Fruit fly (Drosophila melanogaster) whole organism, embryonic: ENCODE results near the gene CG14329.
A peak's percentile ranks its signal among the peaks of the same experiment; 100 is the strongest.

Experiments
- Blimp-1 ChIP-seq: fragments of 200-800 bp; sonication (Bioruptor generic); optimal IDR thresholded peaks from 3 replicates; lab custom pipeline; 2018; ENCODE audit warnings: missing biosample characterization, missing genetic modification characterization, mild to moderate bottlenecking, moderate library complexity, missing genetic modification reagents
- CG11398 ChIP-seq: fragments of 200-800 bp; sonication (Bioruptor generic); optimal IDR thresholded peaks from 2 replicates; lab custom pipeline; 2016; ENCODE audit warnings: missing biosample characterization, missing genetic modification characterization
- CG12744 ChIP-seq: fragments of 200-800 bp; sonication (Bioruptor generic); optimal IDR thresholded peaks from 2 replicates; lab custom pipeline; 2016; ENCODE audit warnings: missing biosample characterization, missing genetic modification characterization
- CG12942 ChIP-seq: fragments of 200-800 bp; sonication (Bioruptor generic); optimal IDR thresholded peaks from 3 replicates; lab custom pipeline; 2016; ENCODE audit warnings: missing biosample characterization, missing genetic modification characterization
- CG13775 ChIP-seq: fragments of 200-800 bp; sonication (Bioruptor generic); optimal IDR thresholded peaks from 3 replicates; lab custom pipeline; 2017; ENCODE audit warnings: missing biosample characterization, mild to moderate bottlenecking, missing genetic modification characterization
- CG14860 ChIP-seq: fragments of 200-800 bp; sonication (Bioruptor generic); IDR thresholded peaks from 3 replicates; pipeline ENCODE4 v1.3.6; 2022; ENCODE audit warnings: missing biosample characterization, missing genetic modification characterization; ENCODE audit not compliant: partially characterized antibody
- CG1529 ChIP-seq: fragments of 200-800 bp; sonication (Bioruptor generic); optimal IDR thresholded peaks from 3 replicates; lab custom pipeline; 2018; ENCODE audit warnings: missing biosample characterization, missing genetic modification characterization
- CG1647 ChIP-seq: fragments of 200-800 bp; sonication (Bioruptor generic); optimal IDR thresholded peaks from 3 replicates; lab custom pipeline; 2016; ENCODE audit warnings: missing biosample characterization, missing genetic modification characterization
- CG17359 ChIP-seq: fragments of 200-800 bp; sonication (Bioruptor generic); optimal IDR thresholded peaks from 3 replicates; lab custom pipeline; 2018; ENCODE audit warnings: missing biosample characterization, mild to moderate bottlenecking, missing genetic modification characterization, moderate library complexity
- CG31365 ChIP-seq: fragments of 200-800 bp; sonication (Bioruptor generic); optimal IDR thresholded peaks from 2 replicates; lab custom pipeline; 2018; ENCODE audit warnings: missing biosample characterization, mild to moderate bottlenecking, missing genetic modification characterization
- CG3163 ChIP-seq: fragments of 200-800 bp; sonication (Bioruptor generic); optimal IDR thresholded peaks from 3 replicates; lab custom pipeline; 2016; ENCODE audit warnings: missing biosample characterization, missing genetic modification characterization
- CG32532 ChIP-seq: fragments of 200-800 bp; sonication (Bioruptor generic); IDR thresholded peaks from 2 replicates; pipeline ENCODE4 v1.3.6; 2022; ENCODE audit warnings: missing biosample characterization, missing genetic modification characterization
- CG3726 ChIP-seq: fragments of 200-800 bp; sonication (Bioruptor generic); IDR thresholded peaks from 3 replicates; pipeline ENCODE4, ENCODE4 v1.3.6; 2022; ENCODE audit warnings: missing biosample characterization, missing genetic modification characterization
- CG43689 ChIP-seq: fragments of 200-800 bp; sonication (Bioruptor generic); IDR thresholded peaks from 2 replicates; pipeline ENCODE4 v1.3.6; 2022; ENCODE audit warnings: missing biosample characterization, missing genetic modification characterization
- CG7786 ChIP-seq: fragments of 200-800 bp; sonication (Bioruptor generic); optimal IDR thresholded peaks from 2 replicates; lab custom pipeline; 2016; ENCODE audit warnings: missing biosample characterization, missing genetic modification characterization
- CG8388 ChIP-seq: fragments of 200-800 bp; sonication (Bioruptor generic); optimal IDR thresholded peaks from 2 replicates; lab custom pipeline; 2019; ENCODE audit warnings: missing biosample characterization, mild to moderate bottlenecking, missing genetic modification characterization, moderate library complexity
- CG9727 ChIP-seq: fragments of 200-800 bp; sonication (Bioruptor generic); optimal IDR thresholded peaks from 3 replicates; lab custom pipeline; 2017; ENCODE audit warnings: missing biosample characterization, mild to moderate bottlenecking, missing genetic modification characterization
- CG9876 ChIP-seq: fragments of 200-800 bp; sonication (Bioruptor generic); optimal IDR thresholded peaks from 2 replicates; lab custom pipeline; 2016; ENCODE audit warnings: missing biosample characterization, missing genetic modification characterization
- CTCF ChIP-seq: fragments of 200-800 bp; sonication (Bioruptor generic); optimal IDR thresholded peaks from 2 replicates; lab custom pipeline; 2017; ENCODE audit warnings: missing biosample characterization, mild to moderate bottlenecking, missing genetic modification characterization, moderate library complexity
- Dll ChIP-seq: fragments of 200-800 bp; sonication (Bioruptor generic); IDR thresholded peaks from 4 replicates; pipeline ENCODE4 v1.3.6; 2022; ENCODE audit warnings: missing biosample characterization, missing genetic modification characterization; ENCODE audit not compliant: partially characterized antibody
- Gug ChIP-seq: fragments of 200-800 bp; sonication (Bioruptor generic); IDR thresholded peaks from 4 replicates; pipeline ENCODE4 v1.3.6; 2022; ENCODE audit warnings: missing biosample characterization, missing genetic modification characterization
- HLH3B ChIP-seq: fragments of 200-800 bp; sonication (Bioruptor generic); IDR thresholded peaks from 2 replicates; pipeline ENCODE4 v1.3.6; 2022; ENCODE audit warnings: missing biosample characterization, missing genetic modification characterization
- Hey ChIP-seq: fragments of 200-800 bp; sonication (Bioruptor generic); optimal IDR thresholded peaks from 3 replicates; lab custom pipeline; 2018; ENCODE audit warnings: missing biosample characterization, mild to moderate bottlenecking, missing genetic modification characterization
- MTF-1 ChIP-seq: fragments of 200-800 bp; sonication (Bioruptor generic); optimal IDR thresholded peaks from 2 replicates; lab custom pipeline; 2018; ENCODE audit warnings: missing biosample characterization, mild to moderate bottlenecking, missing genetic modification characterization, borderline replicate concordance
- Scr ChIP-seq: fragments of 200-800 bp; sonication (Bioruptor generic); IDR thresholded peaks from 2 replicates; pipeline ENCODE4 v1.3.6; 2022; ENCODE audit warnings: missing biosample characterization, missing genetic modification characterization; ENCODE audit not compliant: partially characterized antibody
- Trl ChIP-seq, 3 experiments: fragments of >200 bp in 2 of 3; fragments of 200-800 bp in 1 of 3; sonication (Bioruptor generic) in 1 of 3; optimal IDR thresholded peaks; 2 replicates in 1 of 3; 3 replicates in 2 of 3; lab custom pipeline; 2016 to 2017; ENCODE audit warnings: missing biosample characterization in 1 of 3, missing genetic modification characterization in 1 of 3
- cad ChIP-seq: fragments of >200 bp; optimal IDR thresholded peaks from 2 replicates; lab custom pipeline; 2017; ENCODE audit warnings: missing biosample characterization, missing genetic modification characterization
- chif ChIP-seq, 2 experiments: fragments of 200-800 bp; sonication (Bioruptor generic); optimal IDR thresholded peaks; 3 replicates each; lab custom pipeline; 2016; ENCODE audit warnings: missing biosample characterization in 2 of 2, missing genetic modification characterization in 2 of 2
- chinmo ChIP-seq: fragments of 200-800 bp; sonication (Bioruptor generic); IDR thresholded peaks from 4 replicates; pipeline ENCODE4 v1.3.6; 2022; ENCODE audit warnings: missing biosample characterization, missing genetic modification characterization; ENCODE audit not compliant: partially characterized antibody
- ci ChIP-seq: fragments of 200-800 bp; sonication (Bioruptor generic); IDR thresholded peaks from 3 replicates; pipeline ENCODE4 v1.3.6; 2022; ENCODE audit warnings: missing biosample characterization, missing genetic modification characterization
- corto ChIP-seq: fragments of 200-800 bp; sonication (Bioruptor generic); optimal IDR thresholded peaks from 2 replicates; lab custom pipeline; 2016; ENCODE audit warnings: missing biosample characterization, mild to moderate bottlenecking, missing genetic modification characterization, moderate library complexity
- croc ChIP-seq: fragments of 200-800 bp; sonication (Bioruptor generic); conservative IDR thresholded peaks from 3 replicates; pipeline ENCODE4 v1.3.6; 2022; ENCODE audit warnings: missing biosample characterization, missing genetic modification characterization
- dysf ChIP-seq: fragments of 200-800 bp; sonication (Bioruptor generic); IDR thresholded peaks from 3 replicates; pipeline ENCODE4 v1.3.6; 2022; ENCODE audit warnings: missing biosample characterization, missing genetic modification characterization
- esg ChIP-seq: fragments of 200-800 bp; sonication (Bioruptor generic); conservative IDR thresholded peaks from 2 replicates; pipeline ENCODE4 v1.3.6; 2022; ENCODE audit warnings: missing biosample characterization, missing genetic modification characterization
- insv ChIP-seq, 2 experiments: fragments of 200-800 bp; sonication (Bioruptor generic); optimal IDR thresholded peaks; 3 replicates each; lab custom pipeline; 2016 to 2018; ENCODE audit warnings: missing biosample characterization in 2 of 2, missing genetic modification characterization in 2 of 2
- lola ChIP-seq, 3 experiments: fragments of >200 bp in 2 of 3; fragments of 200-800 bp in 1 of 3; sonication (Bioruptor generic) in 1 of 3; optimal IDR thresholded peaks; 2 replicates each; lab custom pipeline; 2017 to 2019; ENCODE audit warnings: missing biosample characterization in 3 of 3, missing genetic modification characterization in 3 of 3, mild to moderate bottlenecking in 1 of 3, moderate library complexity in 1 of 3
- p53 ChIP-seq: fragments of 200-800 bp; sonication (Bioruptor generic); optimal IDR thresholded peaks from 2 replicates; lab custom pipeline; 2016; ENCODE audit warnings: missing biosample characterization, missing genetic modification characterization
- pnt ChIP-seq: fragments of 200-800 bp; sonication (Bioruptor generic); optimal IDR thresholded peaks from 3 replicates; lab custom pipeline; 2016; ENCODE audit warnings: missing biosample characterization, missing genetic modification characterization
- rib ChIP-seq: fragments of 200-800 bp; sonication (Bioruptor generic); IDR thresholded peaks from 2 replicates; pipeline ENCODE4 v1.3.6; 2022; ENCODE audit warnings: missing biosample characterization, missing genetic modification characterization
- seq ChIP-seq: fragments of 200-800 bp; sonication (Bioruptor generic); IDR thresholded peaks from 2 replicates; pipeline ENCODE4 v1.3.6; 2022; ENCODE audit warnings: missing biosample characterization, missing genetic modification characterization
- shn ChIP-seq: fragments of 200-800 bp; sonication (Bioruptor generic); optimal IDR thresholded peaks from 3 replicates; lab custom pipeline; 2016; ENCODE audit warnings: missing biosample characterization, missing genetic modification characterization
- slp2 ChIP-seq: fragments of 200-800 bp; sonication (Bioruptor generic); optimal IDR thresholded peaks from 2 replicates; lab custom pipeline; 2016; ENCODE audit warnings: missing biosample characterization, missing genetic modification characterization
- stc ChIP-seq: fragments of 200-800 bp; sonication (Bioruptor generic); IDR thresholded peaks from 2 replicates; pipeline ENCODE4 v1.3.6; 2022; ENCODE audit warnings: missing biosample characterization, missing genetic modification characterization
- tio ChIP-seq: fragments of 200-800 bp; sonication (Bioruptor generic); optimal IDR thresholded peaks from 2 replicates; lab custom pipeline; 2017; ENCODE audit warnings: missing biosample characterization, missing genetic modification characterization, inconsistent platforms

CG14329 gene

dm6 chr3R:17617121-17617975, 8.2 kb downstream of the CG14329 start (continued):
- no peak for TF ChIP-seq corto (GFP tag; lab: Kevin White, UChicago)
- TF ChIP-seq CG17359 (tag; lab: Kevin White, UChicago) = peak; percentile 2
- TF ChIP-seq CG8388 (GFP tag; lab: Kevin White, UChicago) = no peak
- TF ChIP-seq Trl (optimal IDR thresholded peaks at IDR 0.05; lab: Kevin White, UChicago) = no peak
- no peak for TF ChIP-seq Trl (GFP tag; optimal IDR thresholded peaks at IDR 0.05; lab: Kevin White, UChicago)
- peak; percentile 44 for TF ChIP-seq CG31365 (tag; lab: Kevin White, UChicago)
- TF ChIP-seq croc (GFP tag; lab: Robert Waterston, UW) = no peak
- no peak for TF ChIP-seq rib (GFP tag; lab: Robert Waterston, UW)
- TF ChIP-seq cad (GFP tag; lab: Kevin White, UChicago) = no peak
- TF ChIP-seq Hey (tag; lab: Kevin White, UChicago) = no peak
- no peak for TF ChIP-seq HLH3B (GFP tag; lab: Robert Waterston, UW)
- peak; percentile 11; the same call in 1 of the 2 replicates for TF ChIP-seq seq (GFP tag; lab: Robert Waterston, UW)
- no peak for TF ChIP-seq dysf
- no peak for TF ChIP-seq CG12744 (GFP tag; lab: Kevin White, UChicago)
- TF ChIP-seq CG9876 = no peak
- TF ChIP-seq chinmo (GFP tag; lab: Robert Waterston, UW) = peak; percentile 58; the same call in 1 of the 4 replicates
- TF ChIP-seq ci (GFP tag; lab: Robert Waterston, UW) = no peak
- TF ChIP-seq Dll (GFP tag; lab: Robert Waterston, UW) = no peak; the same call in 2 of the 4 replicates
- TF ChIP-seq tio = no peak
- no peak for TF ChIP-seq stc (GFP tag; lab: Robert Waterston, UW)
- TF ChIP-seq p53 = no peak
- no peak for TF ChIP-seq pnt (GFP tag; lab: Kevin White, UChicago)
- TF ChIP-seq chif (GFP tag; optimal IDR thresholded peaks at IDR 0.05; lab: Kevin White, UChicago) = peak in 1 of 2 experiments; percentile 13
- no peak for TF ChIP-seq CG13775 (GFP tag; lab: Kevin White, UChicago)
- no peak for TF ChIP-seq CG43689 (GFP tag; lab: Robert Waterston, UW)
- no peak for TF ChIP-seq CG1529
- peak in 1 of 2 experiments; percentile 14 for TF ChIP-seq insv (GFP tag; optimal IDR thresholded peaks at IDR 0.05; lab: Kevin White, UChicago)
- no peak for TF ChIP-seq Scr (GFP tag; lab: Robert Waterston, UW)
- TF ChIP-seq CG14860 (GFP tag; lab: Robert Waterston, UW) = no peak
- TF ChIP-seq CG7786 (GFP tag; lab: Kevin White, UChicago) = no peak
- no peak for TF ChIP-seq MTF-1 (GFP tag; lab: Kevin White, UChicago)
- TF ChIP-seq CG32532 (GFP tag; lab: Robert Waterston, UW) = peak; percentile 62; the same call in 1 of the 2 replicates
- peak; percentile 7 for TF ChIP-seq CG12942 (GFP tag; lab: Kevin White, UChicago)
- peak; percentile 97 for TF ChIP-seq CTCF (GFP tag; lab: Kevin White, UChicago)
- TF ChIP-seq lola (GFP tag; optimal IDR thresholded peaks at IDR 0.05; lab: Kevin White, UChicago) = no peak
- TF ChIP-seq shn (GFP tag; lab: Kevin White, UChicago) = no peak
- TF ChIP-seq Blimp-1 (GFP tag; lab: Kevin White, UChicago) = no peak
- TF ChIP-seq CG3726 (GFP tag; lab: Robert Waterston, UW) = no peak
- no peak for TF ChIP-seq CG11398 (GFP tag; lab: Kevin White, UChicago)
- no peak for TF ChIP-seq CG3163 (GFP tag; lab: Kevin White, UChicago)
- no peak for TF ChIP-seq CG1647 (GFP tag; lab: Kevin White, UChicago)
- TF ChIP-seq slp2 (GFP tag; lab: Kevin White, UChicago) = no peak
- TF ChIP-seq CG9727 (GFP tag; lab: Kevin White, UChicago) = no peak
- no peak for TF ChIP-seq esg
- no peak for TF ChIP-seq Gug (GFP tag; lab: Robert Waterston, UW)
